Fruit fly (Drosophila melanogaster): ENCODE measurements around the gene CG13310.

- TF ChIP-seq h (optimal IDR thresholded peaks at IDR 0.05) (no peak), insv (optimal IDR thresholded peaks at IDR 0.05) (no peak), psq (optimal IDR thresholded peaks at IDR 0.05) (no peak), ttk (optimal IDR thresholded peaks at IDR 0.05) (no peak)
These were observed 34.6 kb upstream of the CG13310 start for dm6 chr3L:8834886-8835285.

Data from Kc167 (cell line).